Fruit fly (Drosophila melanogaster): Measurements from ENCODE around the gene CG14671.
A peak's percentile ranks its signal among the peaks of the same experiment; 100 is the strongest.

Gene CG14671

DNA sequence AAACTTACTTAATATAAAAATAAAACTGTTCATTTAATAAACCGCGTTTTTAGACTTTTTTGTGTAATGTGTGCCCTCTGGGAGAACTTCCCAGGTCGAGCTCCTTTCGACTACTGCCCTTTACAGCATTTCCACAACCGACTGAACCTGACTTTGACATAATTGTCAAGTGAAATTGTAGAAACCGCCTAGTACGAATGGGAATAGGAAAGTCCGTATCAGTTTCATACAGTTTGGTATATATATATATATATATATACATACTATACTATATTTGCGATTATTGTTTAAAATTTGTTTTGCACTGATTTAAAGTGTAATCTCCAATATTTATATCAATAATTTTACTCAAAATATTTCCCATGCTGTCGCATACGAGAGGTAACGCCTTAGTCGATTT lies 13.5 kb downstream of the CG14671 start, which contains the start of gene mia:
mia (minus strand) TSS at position 101 of the 400 bp plus-strand sequence.
- TF ChIP-seq CG7101 (tag; optimal IDR thresholded peaks at IDR 0.05) (no peak), CG33017 (tag; optimal IDR thresholded peaks at IDR 0.05) (no peak), CG7045 (GFP tag; optimal IDR thresholded peaks at IDR 0.05) (no peak), ovo (GFP tag; optimal IDR thresholded peaks at IDR 0.05) (no peak), Hr96 (GFP tag; optimal IDR thresholded peaks at IDR 0.05) (no peak), CG11617 (GFP tag; optimal IDR thresholded peaks at IDR 0.05) (no peak), tj (GFP tag; optimal IDR thresholded peaks at IDR 0.05) (no peak), cnc (optimal IDR thresholded peaks at IDR 0.05) (no peak), CG1620 (GFP tag; optimal IDR thresholded peaks at IDR 0.05) (no peak)

- no peak for TF ChIP-seq Mnt (GFP tag; optimal IDR thresholded peaks at IDR 0.05)
- TF ChIP-seq bab1 (GFP tag; optimal IDR thresholded peaks at IDR 0.05) = peak; percentile 13
- TF ChIP-seq tj (GFP tag; optimal IDR thresholded peaks at IDR 0.05) = no peak
- no peak for TF ChIP-seq CG14711 (tag; optimal IDR thresholded peaks at IDR 0.05)
Measured at dm6 chr3R:5550452-5550851, 14.2 kb downstream of the CG14671 start.

DNA sequence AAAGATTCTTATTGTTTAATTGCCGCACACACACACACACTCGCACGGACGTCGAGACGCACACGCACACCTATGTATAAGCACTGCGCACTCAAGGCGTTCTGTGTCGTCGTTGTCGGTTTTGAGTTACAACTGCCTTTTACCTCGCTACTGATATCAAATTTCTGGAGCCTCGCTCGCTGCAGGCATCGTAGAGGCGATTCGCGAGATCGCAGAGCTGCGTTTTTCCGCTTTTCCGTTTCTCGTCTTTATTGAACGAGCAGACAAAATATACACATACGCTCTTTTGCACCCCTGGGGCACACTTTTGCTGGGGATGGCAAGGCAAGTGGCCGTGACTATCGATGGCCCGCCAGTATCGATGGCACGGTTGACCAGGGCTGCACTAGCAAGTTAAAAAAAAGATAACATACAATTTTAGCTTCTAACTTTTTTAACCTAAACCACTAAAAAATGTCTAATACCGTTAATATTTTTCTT lies 17.1 kb downstream of the CG14671 start, which contains the start of gene CG2519:
CG2519 (minus strand) TSS at position 312 of the 480 bp plus-strand sequence.
- TF ChIP-seq Mnt (GFP tag; optimal IDR thresholded peaks at IDR 0.05) (peak; percentile 65), toe (GFP tag; optimal IDR thresholded peaks at IDR 0.05) (no peak), CG14711 (tag; optimal IDR thresholded peaks at IDR 0.05) (peak; percentile 37), CG12768 (GFP tag; optimal IDR thresholded peaks at IDR 0.05) (peak; percentile 16), CG33017 (tag; optimal IDR thresholded peaks at IDR 0.05) (no peak), tj (GFP tag; optimal IDR thresholded peaks at IDR 0.05) (peak; percentile 54), pad (GFP tag; optimal IDR thresholded peaks at IDR 0.05) (peak; percentile 32), bab1 (GFP tag; optimal IDR thresholded peaks at IDR 0.05) (peak; percentile 76), Clk (GFP tag; optimal IDR thresholded peaks at IDR 0.05) (no peak), CG7045 (GFP tag; optimal IDR thresholded peaks at IDR 0.05) (peak; percentile 56), Crg-1 (GFP tag; optimal IDR thresholded peaks at IDR 0.05) (peak; percentile 21), CG11617 (GFP tag; optimal IDR thresholded peaks at IDR 0.05) (peak; percentile 44), ovo (GFP tag; optimal IDR thresholded peaks at IDR 0.05) (peak; percentile 38), CG1620 (GFP tag; optimal IDR thresholded peaks at IDR 0.05) (peak; percentile 27), Hr96 (GFP tag; optimal IDR thresholded peaks at IDR 0.05) (no peak), CG7101 (tag; optimal IDR thresholded peaks at IDR 0.05) (peak; percentile 50), cic (GFP tag; optimal IDR thresholded peaks at IDR 0.05) (peak; percentile 70)

DNA sequence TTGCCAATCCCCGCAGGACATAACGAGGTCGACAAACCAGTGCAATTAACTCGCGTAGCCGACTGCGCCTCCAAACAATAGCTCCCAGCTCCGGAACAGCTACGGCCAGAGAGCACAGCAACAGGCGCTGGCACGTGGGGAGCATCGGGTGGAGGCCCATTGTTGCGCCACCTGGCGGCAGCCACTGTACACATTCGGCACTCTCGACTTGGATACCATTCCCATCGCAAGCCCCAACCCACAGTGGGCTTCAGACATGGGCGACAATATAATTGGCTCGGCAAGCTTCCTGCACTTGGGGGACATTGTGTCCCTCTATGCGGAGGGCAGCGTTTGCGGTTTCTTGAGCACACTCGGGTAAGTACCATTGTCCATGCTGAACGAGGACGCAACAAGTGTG lies 37.1 kb downstream of the CG14671 start:
- no peak for TF ChIP-seq CG14711 (tag; optimal IDR thresholded peaks at IDR 0.05)
- no peak for TF ChIP-seq Clk (GFP tag; optimal IDR thresholded peaks at IDR 0.05)
- TF ChIP-seq bab1 (GFP tag; optimal IDR thresholded peaks at IDR 0.05) = no peak
- no peak for TF ChIP-seq ovo (GFP tag; optimal IDR thresholded peaks at IDR 0.05)
- TF ChIP-seq pad (GFP tag; optimal IDR thresholded peaks at IDR 0.05) = no peak
- no peak for TF ChIP-seq Hr96 (GFP tag; optimal IDR thresholded peaks at IDR 0.05)
- TF ChIP-seq Mnt (GFP tag; optimal IDR thresholded peaks at IDR 0.05) = no peak
- TF ChIP-seq CG1620 (GFP tag; optimal IDR thresholded peaks at IDR 0.05) = no peak
- TF ChIP-seq cic (GFP tag; optimal IDR thresholded peaks at IDR 0.05) = no peak
- TF ChIP-seq CG11617 (GFP tag; optimal IDR thresholded peaks at IDR 0.05) = no peak
- TF ChIP-seq CG7045 (GFP tag; optimal IDR thresholded peaks at IDR 0.05) = no peak
- TF ChIP-seq cnc (optimal IDR thresholded peaks at IDR 0.05) = no peak
- no peak for TF ChIP-seq tj (GFP tag; optimal IDR thresholded peaks at IDR 0.05)
- TF ChIP-seq Crg-1 (GFP tag; optimal IDR thresholded peaks at IDR 0.05) = no peak

dm6 chr3R:5524804-5525203 lies 39.8 kb downstream of the CG14671 start:
- no peak for TF ChIP-seq CG7101 (tag; optimal IDR thresholded peaks at IDR 0.05)
- TF ChIP-seq toe (GFP tag; optimal IDR thresholded peaks at IDR 0.05) = no peak
- no peak for TF ChIP-seq pad (GFP tag; optimal IDR thresholded peaks at IDR 0.05)
- no peak for TF ChIP-seq Crg-1 (GFP tag; optimal IDR thresholded peaks at IDR 0.05)
- TF ChIP-seq tj (GFP tag; optimal IDR thresholded peaks at IDR 0.05) = no peak
- TF ChIP-seq CG1620 (GFP tag; optimal IDR thresholded peaks at IDR 0.05) = no peak
- no peak for TF ChIP-seq Hr96 (GFP tag; optimal IDR thresholded peaks at IDR 0.05)
- no peak for TF ChIP-seq CG7045 (GFP tag; optimal IDR thresholded peaks at IDR 0.05)
- TF ChIP-seq kay (GFP tag; ENCODE audit: borderline replicate concordance) = no peak
- no peak for TF ChIP-seq CG5204 (GFP tag; optimal IDR thresholded peaks at IDR 0.05)

DNA sequence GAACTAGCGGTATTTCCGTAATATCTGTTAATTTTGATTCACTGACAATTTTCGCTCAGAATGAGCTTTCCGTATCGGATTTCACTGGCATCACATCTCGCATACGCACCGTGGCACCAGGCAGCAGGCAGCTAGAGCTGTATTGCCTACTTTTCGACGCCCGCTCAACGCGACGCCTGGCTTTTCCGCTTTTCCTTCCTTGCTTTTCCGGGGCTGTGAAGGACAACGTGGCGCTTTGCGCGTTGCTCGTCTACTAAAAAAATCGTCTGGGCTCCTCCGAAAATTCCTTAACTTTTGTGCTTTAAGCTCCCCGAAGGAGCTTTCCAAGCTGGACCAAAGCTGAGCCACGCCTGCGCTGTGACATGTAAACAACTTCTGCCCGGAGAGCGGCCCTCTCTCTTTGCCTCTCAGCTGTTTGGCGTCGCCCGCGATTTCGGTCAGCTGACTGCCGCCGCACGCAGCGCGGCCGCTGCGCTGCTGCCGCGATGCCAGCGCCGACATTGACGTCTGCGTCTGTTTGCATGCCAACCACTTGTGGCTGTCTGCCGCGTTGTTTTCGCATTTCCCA lies 41.5 kb downstream of the CG14671 start, which contains the start of the genes CG43845 and Nmdar1:
CG43845 (minus strand) TSS at position 51 of the 568 bp plus-strand sequence.
Nmdar1 (minus strand) TSS at position 259 of the 568 bp plus-strand sequence.
- TF ChIP-seq cic (GFP tag; optimal IDR thresholded peaks at IDR 0.05) = peak; percentile 3
- TF ChIP-seq CG14711 (tag; optimal IDR thresholded peaks at IDR 0.05) = no peak

- peak; percentile 51 for TF ChIP-seq CG12768 (GFP tag; optimal IDR thresholded peaks at IDR 0.05)
- no peak for TF ChIP-seq CG7101 (tag; optimal IDR thresholded peaks at IDR 0.05)
- peak; percentile 58 for TF ChIP-seq bab1 (GFP tag; optimal IDR thresholded peaks at IDR 0.05)
- TF ChIP-seq CG1620 (GFP tag; optimal IDR thresholded peaks at IDR 0.05) = no peak
- peak; percentile 80 for TF ChIP-seq kay (GFP tag; ENCODE audit: borderline replicate concordance)
Measured at dm6 chr3R:5520566-5520965, 44.0 kb downstream of the CG14671 start.

Data from whole organism, adult.